Worm (Caenorhabditis elegans) whole organism, L4/young adult: ENCODE data around the gene tam-1.

ENCODE experiments used
- W03F9.2 ChIP-seq: fragments of 150-350 bp; optimal IDR thresholded peaks from 2 replicates; lab custom pipeline; 2014; ENCODE audit warnings: missing biosample characterization, missing genetic modification characterization
- him-1 ChIP-seq: sonication (generic microtip); optimal IDR thresholded peaks from 2 replicates; lab custom pipeline; 2016; ENCODE audit warnings: missing genotype, missing genetic modification reagents, missing genetic modification characterization, missing compliant biosample characterization

DNA sequence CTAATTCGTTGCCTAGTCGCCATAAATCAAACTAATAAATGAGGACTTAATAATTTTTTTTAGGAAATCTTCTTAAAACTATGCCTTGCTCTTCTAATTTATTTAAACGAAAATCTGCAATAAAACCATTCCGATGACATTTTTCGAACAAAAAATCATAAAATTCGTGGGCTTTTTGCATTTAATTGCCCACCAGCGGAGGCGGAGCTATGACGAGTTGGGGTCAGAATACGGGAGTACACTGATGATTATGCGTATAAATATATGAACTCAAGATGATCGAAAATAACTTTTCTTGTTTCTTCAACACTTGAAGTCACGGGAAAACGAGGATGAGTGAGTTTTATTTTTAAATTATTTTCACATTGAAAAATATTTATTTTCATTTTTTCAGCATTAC is 28.5 kb downstream of the tam-1 start, which contains the start of gene catp-2:
- no peak for TF ChIP-seq him-1 (tag; lab: Kevin White, UChicago)
- TF ChIP-seq W03F9.2: no peak
